Worm (Caenorhabditis elegans): ENCODE results near the gene Y53F4B.1.
"Not testable (repeated sequence)": the region's sequence is repeated elsewhere in the genome, so short reads cannot be mapped to it uniquely, and the experiment has no call there.

Y53F4B.1 gene

DNA sequence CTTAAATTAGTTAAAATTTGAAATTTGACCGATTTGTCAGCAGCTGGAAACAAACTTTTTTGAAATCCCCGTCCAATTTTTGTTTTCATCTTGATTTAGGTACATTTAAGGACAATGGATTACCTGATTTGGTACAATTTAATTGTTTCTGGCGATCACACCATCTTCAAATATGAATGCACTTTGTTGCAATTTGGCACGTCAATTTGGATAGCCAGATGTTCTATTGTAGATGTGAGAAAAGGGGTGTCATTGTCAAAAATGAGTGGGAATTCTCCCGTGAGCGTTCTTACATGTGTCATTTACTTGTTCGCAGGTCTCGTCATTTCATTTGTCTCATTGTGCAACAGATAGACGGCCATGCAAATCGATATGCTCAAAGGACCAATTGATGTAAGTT lies 30.2 kb upstream of the Y53F4B.1 start, which contains the start of gene Y53F4B.43:
TSS of gene Y53F4B.43 (plus strand) at position 301 of the 400 bp plus-strand sequence.
- TF ChIP-seq nhr-179 (tag; optimal IDR thresholded peaks at IDR 0.05); T26A5.8 (tag; optimal IDR thresholded peaks at IDR 0.05); F55B11.4 (tag; optimal IDR thresholded peaks at IDR 0.05; ENCODE audit: borderline replicate concordance, insufficient read depth): not testable (repeated sequence)

DNA sequence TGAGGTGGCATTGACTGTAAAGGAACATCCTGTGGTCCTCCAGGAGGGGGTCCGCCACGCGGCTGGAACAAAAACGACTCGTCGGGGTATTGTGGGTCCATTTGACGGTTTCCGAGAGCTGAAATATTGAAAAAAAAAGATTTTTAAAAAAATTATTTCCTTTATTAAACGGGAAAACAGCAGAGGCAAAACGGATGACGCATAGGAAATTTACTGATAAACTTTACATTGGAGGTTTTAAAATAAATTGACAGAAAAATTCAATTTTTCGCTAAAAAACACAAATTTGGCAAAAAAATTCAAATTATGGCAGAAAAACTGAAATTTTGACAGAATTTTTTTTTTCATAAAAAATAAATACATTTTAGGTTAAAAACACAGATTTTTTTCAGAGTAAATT lies 25.9 kb upstream of the Y53F4B.1 start, which contains the start of gene Y53F4B.5:
TSS of gene Y53F4B.5 (minus strand) at position 101 of the 400 bp plus-strand sequence.
- TF ChIP-seq snpc-1.3 (tag; optimal IDR thresholded peaks at IDR 0.05; ENCODE audit: insufficient read depth) = no peak
- no peak for TF ChIP-seq madf-6 (GFP tag; IDR thresholded peaks at IDR 0.05)
- no peak for TF ChIP-seq rcor-1 (GFP tag; IDR thresholded peaks at IDR 0.05)
- TF ChIP-seq ztf-28 (GFP tag; IDR thresholded peaks at IDR 0.05) = no peak
- TF ChIP-seq tbx-9 (tag; optimal IDR thresholded peaks at IDR 0.05; ENCODE audit: borderline replicate concordance) = no peak

DNA sequence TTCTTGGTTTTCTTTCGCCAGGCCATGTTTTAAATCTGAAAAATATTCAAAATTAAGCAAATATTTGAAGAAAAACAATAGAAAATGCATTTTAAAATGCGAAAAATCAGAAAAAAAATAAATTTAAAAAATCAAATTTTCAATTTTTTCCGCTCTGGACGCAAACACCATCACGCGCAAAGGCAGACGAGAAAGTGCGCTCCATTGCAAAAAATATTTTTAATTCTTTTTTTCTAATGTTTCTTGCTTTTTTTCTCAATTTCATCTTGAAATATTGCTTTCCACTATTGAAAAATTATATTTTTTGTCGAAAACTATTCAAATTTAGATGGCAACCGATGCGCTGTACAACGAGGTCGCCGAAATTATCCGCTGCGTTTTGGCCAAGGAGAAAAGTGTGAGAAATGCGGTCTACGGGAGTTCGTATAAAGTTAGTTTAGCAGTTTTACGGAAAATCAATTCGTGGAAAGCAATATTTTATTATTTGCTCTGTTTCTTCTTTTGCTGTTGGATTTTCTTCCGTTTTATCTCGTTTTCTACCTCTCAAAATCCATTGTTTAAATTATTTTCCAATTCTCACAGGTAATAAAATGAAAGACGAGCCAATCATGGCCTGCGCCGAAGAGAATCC lies 11.4 kb upstream of the Y53F4B.1 start, which contains the start of the genes pole-4, nsun-5 and metl-2:
TSS of gene pole-4 (minus strand) at position 35 of the 631 bp plus-strand sequence.
TSS of gene nsun-5 (plus strand) at position 298 of the 631 bp plus-strand sequence.
TSS of gene metl-2 (plus strand) at position 581 of the 631 bp plus-strand sequence.
- no peak for TF ChIP-seq nhr-80 (tag; optimal IDR thresholded peaks at IDR 0.05)
- TF ChIP-seq F33H1.4 (GFP tag; IDR thresholded peaks at IDR 0.05) = no peak
- peak; percentile 24 for TF ChIP-seq efl-1 (GFP tag; optimal IDR thresholded peaks at IDR 0.05)
- TF ChIP-seq mes-4 (tag; optimal IDR thresholded peaks at IDR 0.05) = no peak
- TF ChIP-seq ZK185.1 (tag; optimal IDR thresholded peaks at IDR 0.05; ENCODE audit: poor library complexity, severe bottlenecking) = no peak
- no peak for TF ChIP-seq F57A8.1 (GFP tag; optimal IDR thresholded peaks at IDR 0.05)
- TF ChIP-seq aptf-2 (GFP tag; conservative IDR thresholded peaks at IDR 0.05) = no peak
- TF ChIP-seq D2030.7 (GFP tag; IDR thresholded peaks at IDR 0.05) = no peak; the same call in 1 of the 2 replicates
- TF ChIP-seq mel-28 (tag; optimal IDR thresholded peaks at IDR 0.05; ENCODE audit: borderline replicate concordance) = no peak
- peak; percentile 18 for TF ChIP-seq lin-54 (GFP tag; optimal IDR thresholded peaks at IDR 0.05)
- TF ChIP-seq C17E4.6 (GFP tag; IDR thresholded peaks at IDR 0.05) = no peak
- no peak for TF ChIP-seq ceh-40 (GFP tag; IDR thresholded peaks at IDR 0.05)
- no peak for TF ChIP-seq snpc-4 (GFP tag; optimal IDR thresholded peaks at IDR 0.05)
- TF ChIP-seq snpc-4 (tag; optimal IDR thresholded peaks at IDR 0.05) = peak in 2 of 4 experiments; percentile 28 to 43
- no peak for TF ChIP-seq F10E7.11 (tag; optimal IDR thresholded peaks at IDR 0.05)
- TF ChIP-seq nfya-2 (GFP tag; IDR thresholded peaks at IDR 0.05) = no peak
- no peak for TF ChIP-seq B0336.3 (GFP tag; IDR thresholded peaks at IDR 0.05)
- no peak for TF ChIP-seq repo-1 (tag; optimal IDR thresholded peaks at IDR 0.05)
- no peak for TF ChIP-seq bed-2 (GFP tag; IDR thresholded peaks at IDR 0.05)
- TF ChIP-seq snpc-3.4 (tag; optimal IDR thresholded peaks at IDR 0.05) = no peak
- no peak for TF ChIP-seq F39B2.1 (GFP tag; IDR thresholded peaks at IDR 0.05)
- no peak for TF ChIP-seq ceh-79 (tag; optimal IDR thresholded peaks at IDR 0.05)
- peak; percentile 20 for TF ChIP-seq lsl-1 (GFP tag; optimal IDR thresholded peaks at IDR 0.05)
- peak; percentile 28 for TF ChIP-seq attf-5 (GFP tag; optimal IDR thresholded peaks at IDR 0.05)
- TF ChIP-seq cebp-2 (GFP tag; IDR thresholded peaks at IDR 0.05) = no peak
- no peak for TF ChIP-seq athp-1 (tag; optimal IDR thresholded peaks at IDR 0.05)
- no peak for TF ChIP-seq ztf-18 (tag; optimal IDR thresholded peaks at IDR 0.05)
- TF ChIP-seq ztf-6 (GFP tag; IDR thresholded peaks at IDR 0.05) = no peak
- TF ChIP-seq tlf-1 (GFP tag; optimal IDR thresholded peaks at IDR 0.05) = no peak
- no peak for TF ChIP-seq lag-1 (GFP tag; IDR thresholded peaks at IDR 0.05)
- TF ChIP-seq madf-8 (GFP tag; conservative IDR thresholded peaks at IDR 0.05) = no peak
- TF ChIP-seq hrde-1 (tag; optimal IDR thresholded peaks at IDR 0.05; ENCODE audit: borderline replicate concordance) = no peak
- TF ChIP-seq lir-1 (GFP tag; conservative IDR thresholded peaks at IDR 0.05) = no peak
- no peak for TF ChIP-seq ceh-91 (GFP tag; IDR thresholded peaks at IDR 0.05)
- TF ChIP-seq rpc-1 (optimal IDR thresholded peaks at IDR 0.05) = no peak
- TF ChIP-seq rpc-1 (tag; optimal IDR thresholded peaks at IDR 0.05) = no peak
- no peak for TF ChIP-seq Y56A3A.18 (GFP tag; IDR thresholded peaks at IDR 0.05)

Data from whole organism, young adult.